Worm (Caenorhabditis elegans) whole organism, midembryonic: ENCODE data around the gene acdh-7.

Experiments
- T22C8.4 ChIP-seq: fragments of 200-800 bp; sonication (Bioruptor generic); IDR thresholded peaks from 2 replicates; pipeline ENCODE4 v1.3.6; 2022; ENCODE audit warnings: missing genetic modification characterization, missing compliant biosample characterization
- cog-1 ChIP-seq: sonication (generic microtip); optimal IDR thresholded peaks from 2 replicates; lab custom pipeline; 2016; ENCODE audit warnings: missing genetic modification characterization, missing compliant biosample characterization
- klf-2 ChIP-seq: fragments of 200-800 bp; sonication (Bioruptor generic); conservative IDR thresholded peaks from 2 replicates; pipeline ENCODE4 v1.3.6; 2022; ENCODE audit warnings: missing genetic modification reagents, missing genetic modification characterization, missing compliant biosample characterization
- med-1 ChIP-seq: sonication (generic microtip); optimal IDR thresholded peaks from 2 replicates; lab custom pipeline; 2017; ENCODE audit warnings: missing genetic modification characterization, mild to moderate bottlenecking, missing compliant biosample characterization, antibody characterized with exemption, missing genetic modification reagents; ENCODE audit not compliant: insufficient read depth
- ref-1 ChIP-seq: fragments of 200-800 bp; sonication (Bioruptor generic); conservative IDR thresholded peaks from 2 replicates; pipeline ENCODE4 v1.3.6; 2022; ENCODE audit warnings: missing genetic modification reagents, missing genetic modification characterization, missing compliant biosample characterization
- ztf-23 ChIP-seq: fragments of 200-800 bp; sonication (Bioruptor generic); IDR thresholded peaks from 2 replicates; pipeline ENCODE4 v1.3.6; 2022; ENCODE audit warnings: missing genetic modification reagents, missing genetic modification characterization, missing compliant biosample characterization
- ztf-29 ChIP-seq: fragments of 200-800 bp; sonication (Bioruptor generic); IDR thresholded peaks from 2 replicates; pipeline ENCODE4 v1.3.6; 2022; ENCODE audit warnings: missing genetic modification reagents, missing genetic modification characterization, missing compliant biosample characterization

DNA sequence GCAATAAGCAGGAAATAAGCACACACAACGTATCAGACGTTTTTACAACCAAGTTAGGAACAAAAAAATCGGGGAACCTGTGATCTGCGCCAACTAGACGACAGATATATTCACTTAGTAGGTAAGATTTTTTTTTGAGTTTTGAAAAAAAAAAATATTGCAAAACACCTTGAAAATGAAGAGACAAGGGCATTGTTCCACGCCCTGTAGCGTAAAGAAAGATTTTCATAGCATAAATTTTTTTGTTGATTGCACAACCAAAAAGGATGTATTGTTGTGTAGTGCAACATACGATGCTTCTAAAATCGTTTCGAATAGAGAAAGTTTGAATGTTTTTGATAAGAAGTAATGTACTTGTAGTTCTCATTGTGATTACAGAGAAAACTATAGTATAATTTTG is 36.8 kb downstream of the acdh-7 start:
- TF ChIP-seq med-1 (GFP tag; lab: Kevin White, UChicago) = no peak
- no peak for TF ChIP-seq ref-1
- TF ChIP-seq T22C8.4 (GFP tag; lab: Robert Waterston, UW) = no peak
- no peak for TF ChIP-seq cog-1 (tag; lab: Kevin White, UChicago)
- no peak for TF ChIP-seq ztf-23 (GFP tag; lab: Robert Waterston, UW)
- TF ChIP-seq ztf-29 (GFP tag; lab: Robert Waterston, UW) = no peak
- no peak for TF ChIP-seq klf-2
